Fruit fly (Drosophila melanogaster) whole organism, adult: ENCODE measurements around the gene CG32573.

Source experiments
- CG11617 ChIP-seq: fragments of 200-800 bp; sonication (Bioruptor generic); optimal IDR thresholded peaks from 2 replicates; lab custom pipeline; 2017; ENCODE audit warnings: mild to moderate bottlenecking, missing biosample characterization, missing genetic modification reagents, missing genetic modification characterization
- CG12768 ChIP-seq: fragments of 200-800 bp; sonication (Bioruptor generic); optimal IDR thresholded peaks from 2 replicates; lab custom pipeline; 2017; ENCODE audit warnings: missing biosample characterization, missing genetic modification characterization, mild to moderate bottlenecking, moderate library complexity, missing genetic modification reagents
- CG1620 ChIP-seq: fragments of 200-800 bp; sonication (Bioruptor generic); optimal IDR thresholded peaks from 2 replicates; lab custom pipeline; 2016; ENCODE audit warnings: missing biosample characterization, missing genetic modification characterization
- CG7045 ChIP-seq: fragments of 200-800 bp; sonication (Bioruptor generic); optimal IDR thresholded peaks from 2 replicates; lab custom pipeline; 2017; ENCODE audit warnings: missing biosample characterization, mild to moderate bottlenecking, missing genetic modification characterization
- CG7101 ChIP-seq: fragments of 200-800 bp; sonication (Bioruptor generic); optimal IDR thresholded peaks from 2 replicates; lab custom pipeline; 2018; ENCODE audit warnings: missing biosample characterization, mild to moderate bottlenecking, missing genetic modification characterization, moderate library complexity
- Clk ChIP-seq: fragments of 200-800 bp; sonication (Bioruptor generic); optimal IDR thresholded peaks from 2 replicates; lab custom pipeline; 2017; ENCODE audit warnings: missing biosample characterization, missing genetic modification characterization
- Hr96 ChIP-seq: fragments of 200-800 bp; sonication (Bioruptor generic); optimal IDR thresholded peaks from 2 replicates; lab custom pipeline; 2016; ENCODE audit warnings: missing biosample characterization, missing genetic modification characterization
- bab1 ChIP-seq: fragments of 200-800 bp; sonication (Bioruptor generic); optimal IDR thresholded peaks from 3 replicates; lab custom pipeline; 2019; ENCODE audit warnings: missing biosample characterization, mild to moderate bottlenecking, missing genetic modification characterization, moderate library complexity
- cic ChIP-seq: fragments of 200-800 bp; sonication (Bioruptor generic); optimal IDR thresholded peaks from 2 replicates; lab custom pipeline; 2017; ENCODE audit warnings: missing biosample characterization, mild to moderate bottlenecking, missing genetic modification characterization, moderate library complexity

dm6 chrX:16641101-16641420 is 10.1 kb upstream of the CG32573 start:
- TF ChIP-seq CG7045 (GFP tag; lab: Kevin White, UChicago) (no peak), CG1620 (GFP tag; lab: Kevin White, UChicago) (no peak), CG11617 (GFP tag; lab: Kevin White, UChicago) (no peak), cic (GFP tag; lab: Kevin White, UChicago) (no peak), bab1 (GFP tag; lab: Kevin White, UChicago) (no peak), Hr96 (GFP tag; lab: Kevin White, UChicago) (no peak), CG12768 (no peak), CG7101 (tag; lab: Kevin White, UChicago) (no peak), Clk (no peak)
